Fruit fly (Drosophila melanogaster) whole organism, embryonic: ENCODE measurements around the gene KP78b.

ENCODE experiments used
- Awh ChIP-seq: fragments of 200-800 bp; sonication (Bioruptor generic); IDR thresholded peaks from 2 replicates; pipeline ENCODE4, ENCODE4 v1.3.6; 2022; ENCODE audit warnings: missing biosample characterization, missing genetic modification characterization
- BtbVII ChIP-seq: fragments of 200-800 bp; sonication (Bioruptor generic); optimal IDR thresholded peaks from 3 replicates; lab custom pipeline; 2017; ENCODE audit warnings: missing biosample characterization, mild to moderate bottlenecking, missing genetic modification characterization
- CG10267 ChIP-seq: fragments of 200-800 bp; sonication (Bioruptor generic); optimal IDR thresholded peaks from 2 replicates; lab custom pipeline; 2018; ENCODE audit warnings: missing biosample characterization, mild to moderate bottlenecking, missing genetic modification characterization, moderate library complexity
- CG12299 ChIP-seq: fragments of 200-800 bp; sonication (Bioruptor generic); optimal IDR thresholded peaks from 2 replicates; lab custom pipeline; 2018; ENCODE audit warnings: missing biosample characterization, mild to moderate bottlenecking, missing genetic modification characterization
- CG1233 ChIP-seq: fragments of 200-800 bp; sonication (Bioruptor generic); optimal IDR thresholded peaks from 4 replicates; lab custom pipeline; 2018; ENCODE audit warnings: missing biosample characterization, mild to moderate bottlenecking, missing genetic modification characterization
- CG12942 ChIP-seq: fragments of 200-800 bp; sonication (Bioruptor generic); optimal IDR thresholded peaks from 3 replicates; lab custom pipeline; 2016; ENCODE audit warnings: missing biosample characterization, missing genetic modification characterization
- CG13296 ChIP-seq: fragments of 200-800 bp; sonication (Bioruptor generic); optimal IDR thresholded peaks from 3 replicates; lab custom pipeline; 2018; ENCODE audit warnings: missing biosample characterization, mild to moderate bottlenecking, missing genetic modification characterization
- CG14441 ChIP-seq: fragments of 200-800 bp; sonication (Bioruptor generic); IDR thresholded peaks from 2 replicates; pipeline ENCODE4 v1.3.6; 2022; ENCODE audit warnings: missing biosample characterization, missing genetic modification characterization
- CG14710 ChIP-seq: fragments of 200-800 bp; sonication (Bioruptor generic); optimal IDR thresholded peaks from 3 replicates; lab custom pipeline; 2019; ENCODE audit warnings: missing biosample characterization, mild to moderate bottlenecking, missing genetic modification characterization, moderate library complexity
- CG15269 ChIP-seq: fragments of 200-800 bp; sonication (Bioruptor generic); optimal IDR thresholded peaks from 2 replicates; lab custom pipeline; 2018; ENCODE audit warnings: missing biosample characterization, mild to moderate bottlenecking, missing genetic modification characterization, moderate library complexity
- CG1529 ChIP-seq: fragments of 200-800 bp; sonication (Bioruptor generic); optimal IDR thresholded peaks from 3 replicates; lab custom pipeline; 2018; ENCODE audit warnings: missing biosample characterization, missing genetic modification characterization
- CG15696 ChIP-seq: fragments of 200-800 bp; sonication (Bioruptor generic); optimal IDR thresholded peaks from 2 replicates; lab custom pipeline; 2019; ENCODE audit warnings: missing biosample characterization, mild to moderate bottlenecking, missing genetic modification characterization, moderate library complexity
- CG16813 ChIP-seq: fragments of 200-800 bp; sonication (Bioruptor generic); IDR thresholded peaks from 3 replicates; pipeline ENCODE4 v1.3.6; 2022; ENCODE audit warnings: missing biosample characterization, missing genetic modification characterization; ENCODE audit not compliant: partially characterized antibody
- CG16815 ChIP-seq: fragments of 200-800 bp; sonication (Bioruptor generic); optimal IDR thresholded peaks from 3 replicates; lab custom pipeline; 2017; ENCODE audit warnings: missing biosample characterization, mild to moderate bottlenecking, missing genetic modification characterization
- CG1792 ChIP-seq: fragments of 200-800 bp; sonication (Bioruptor generic); optimal IDR thresholded peaks from 2 replicates; lab custom pipeline; 2016; ENCODE audit warnings: missing biosample characterization, missing genetic modification characterization
- CG2129 ChIP-seq: fragments of 200-800 bp; sonication (Bioruptor generic); IDR thresholded peaks from 2 replicates; pipeline ENCODE4 v1.3.6; 2022; ENCODE audit warnings: missing biosample characterization, missing genetic modification characterization; ENCODE audit not compliant: partially characterized antibody
- CG31365 ChIP-seq: fragments of 200-800 bp; sonication (Bioruptor generic); optimal IDR thresholded peaks from 2 replicates; lab custom pipeline; 2018; ENCODE audit warnings: missing biosample characterization, mild to moderate bottlenecking, missing genetic modification characterization
- CG4360 ChIP-seq: fragments of 200-800 bp; sonication (Bioruptor generic); IDR thresholded peaks from 2 replicates; pipeline ENCODE4 v1.3.6; 2022; ENCODE audit warnings: missing biosample characterization, missing genetic modification characterization
- CG5245 ChIP-seq: fragments of 200-800 bp; sonication (Bioruptor generic); optimal IDR thresholded peaks from 3 replicates; lab custom pipeline; 2016; ENCODE audit warnings: missing biosample characterization, missing genetic modification characterization
- CG5953 ChIP-seq: fragments of 200-800 bp; sonication (Bioruptor generic); IDR thresholded peaks from 2 replicates; pipeline ENCODE4 v1.3.6; 2022; ENCODE audit warnings: missing biosample characterization, missing genetic modification characterization
- CG6854 ChIP-seq: fragments of 200-800 bp; sonication (Bioruptor generic); optimal IDR thresholded peaks from 3 replicates; lab custom pipeline; 2017; ENCODE audit warnings: missing biosample characterization, mild to moderate bottlenecking, missing genetic modification characterization
- CG8944 ChIP-seq: fragments of 200-800 bp; sonication (Bioruptor generic); optimal IDR thresholded peaks from 3 replicates; lab custom pipeline; 2016; ENCODE audit warnings: missing biosample characterization, missing genetic modification characterization
- Dip2 ChIP-seq: fragments of 200-800 bp; sonication (Bioruptor generic); IDR thresholded peaks from 2 replicates; pipeline ENCODE4 v1.3.6; 2022; ENCODE audit warnings: missing biosample characterization, missing genetic modification characterization
- Ets97D ChIP-seq: fragments of 200-800 bp; sonication (Bioruptor generic); optimal IDR thresholded peaks from 3 replicates; lab custom pipeline; 2016; ENCODE audit warnings: missing biosample characterization, missing genetic modification characterization
- Fer3 ChIP-seq: fragments of 200-800 bp; sonication (Bioruptor generic); optimal IDR thresholded peaks from 2 replicates; lab custom pipeline; 2018; ENCODE audit warnings: missing biosample characterization, mild to moderate bottlenecking, missing genetic modification characterization, moderate library complexity
- H2.0 ChIP-seq: fragments of 200-800 bp; sonication (Bioruptor generic); IDR thresholded peaks from 2 replicates; pipeline ENCODE4 v1.3.6; 2022; ENCODE audit warnings: missing biosample characterization, missing genetic modification characterization
- HLH4C ChIP-seq: fragments of 200-800 bp; sonication (Bioruptor generic); IDR thresholded peaks from 3 replicates; pipeline ENCODE4 v1.3.6; 2022; ENCODE audit warnings: missing biosample characterization, missing genetic modification characterization; ENCODE audit not compliant: partially characterized antibody
- HmgZ ChIP-seq: fragments of 200-800 bp; sonication (Bioruptor generic); optimal IDR thresholded peaks from 2 replicates; lab custom pipeline; 2018; ENCODE audit warnings: missing biosample characterization, mild to moderate bottlenecking, missing genetic modification characterization
- Hr51 ChIP-seq, 2 experiments: fragments of 200-800 bp; sonication (Bioruptor generic); optimal IDR thresholded peaks; 2 replicates in 1 of 2; 3 replicates in 1 of 2; lab custom pipeline; 2016 to 2018; ENCODE audit warnings: missing biosample characterization in 2 of 2, missing genetic modification characterization in 2 of 2, mild to moderate bottlenecking in 1 of 2, moderate library complexity in 1 of 2
- Hsf ChIP-seq: fragments of 200-800 bp; sonication (Bioruptor generic); optimal IDR thresholded peaks from 3 replicates; lab custom pipeline; 2016; ENCODE audit warnings: missing biosample characterization, missing genetic modification characterization
- Mes4 ChIP-seq: fragments of 200-800 bp; sonication (Bioruptor generic); optimal IDR thresholded peaks from 2 replicates; lab custom pipeline; 2016; ENCODE audit warnings: missing biosample characterization, missing genetic modification characterization
- Mrtf ChIP-seq: fragments of 200-800 bp; sonication (Bioruptor generic); IDR thresholded peaks from 3 replicates; pipeline ENCODE4 v1.3.6; 2022; ENCODE audit warnings: missing biosample characterization, missing genetic modification characterization
- Neu2 ChIP-seq: fragments of 200-800 bp; sonication (Bioruptor generic); optimal IDR thresholded peaks from 3 replicates; lab custom pipeline; 2016; ENCODE audit warnings: missing biosample characterization, missing genetic modification characterization, borderline replicate concordance
- Poxn ChIP-seq: fragments of 200-800 bp; sonication (Bioruptor generic); IDR thresholded peaks from 2 replicates; pipeline ENCODE4 v1.3.6; 2022; ENCODE audit warnings: missing biosample characterization, missing genetic modification characterization
- Side ChIP-seq: fragments of 200-800 bp; sonication (Bioruptor generic); optimal IDR thresholded peaks from 2 replicates; lab custom pipeline; 2016; ENCODE audit warnings: missing biosample characterization, missing genetic modification characterization
- Sin3A ChIP-seq: fragments of >200 bp; optimal IDR thresholded peaks from 2 replicates; lab custom pipeline; 2018
- bbx ChIP-seq: fragments of 200-800 bp; sonication (Bioruptor generic); IDR thresholded peaks from 2 replicates; pipeline ENCODE4 v1.3.6; 2022; ENCODE audit warnings: missing biosample characterization, missing genetic modification characterization; ENCODE audit not compliant: partially characterized antibody
- bcd ChIP-seq: fragments of 200-800 bp; sonication (Bioruptor generic); optimal IDR thresholded peaks from 2 replicates; lab custom pipeline; 2017; ENCODE audit warnings: missing biosample characterization, mild to moderate bottlenecking, missing genetic modification characterization
- ci ChIP-seq: fragments of 200-800 bp; sonication (Bioruptor generic); IDR thresholded peaks from 3 replicates; pipeline ENCODE4 v1.3.6; 2022; ENCODE audit warnings: missing biosample characterization, missing genetic modification characterization
- dmrt99B ChIP-seq: fragments of 200-800 bp; sonication (Bioruptor generic); optimal IDR thresholded peaks from 2 replicates; lab custom pipeline; 2018; ENCODE audit warnings: missing biosample characterization, mild to moderate bottlenecking, missing genetic modification characterization, moderate library complexity
- gcm2 ChIP-seq: fragments of 200-800 bp; sonication (Bioruptor generic); optimal IDR thresholded peaks from 2 replicates; lab custom pipeline; 2016; ENCODE audit warnings: missing biosample characterization, missing genetic modification characterization
- gfzf ChIP-seq: fragments of 200-800 bp; sonication (Bioruptor generic); optimal IDR thresholded peaks from 2 replicates; lab custom pipeline; 2016; ENCODE audit warnings: missing biosample characterization, mild to moderate bottlenecking, missing genetic modification characterization, moderate library complexity
- h ChIP-seq: fragments of >200 bp; optimal IDR thresholded peaks from 2 replicates; lab custom pipeline; 2017
- knrl ChIP-seq: fragments of 200-800 bp; sonication (Bioruptor generic); IDR thresholded peaks from 3 replicates; pipeline ENCODE4 v1.3.6; 2022; ENCODE audit warnings: missing biosample characterization, missing genetic modification characterization; ENCODE audit not compliant: partially characterized antibody
- nerfin-2 ChIP-seq: fragments of 200-800 bp; sonication (Bioruptor generic); IDR thresholded peaks from 2 replicates; pipeline ENCODE4 v1.3.6; 2022; ENCODE audit warnings: missing biosample characterization, missing genetic modification characterization; ENCODE audit not compliant: partially characterized antibody
- onecut ChIP-seq: fragments of 200-800 bp; sonication (Bioruptor generic); IDR thresholded peaks from 2 replicates; pipeline ENCODE4 v1.3.6; 2022; ENCODE audit warnings: missing biosample characterization, missing genetic modification characterization
- row ChIP-seq: fragments of 200-800 bp; sonication (Bioruptor generic); IDR thresholded peaks from 3 replicates; pipeline ENCODE4 v1.3.6; 2022; ENCODE audit warnings: missing biosample characterization, missing genetic modification characterization
- sens-2 ChIP-seq: fragments of 200-800 bp; sonication (Bioruptor generic); IDR thresholded peaks from 2 replicates; pipeline ENCODE4 v1.3.6; 2022; ENCODE audit warnings: missing biosample characterization, missing genetic modification characterization
- tgo ChIP-seq: fragments of 200-800 bp; sonication (Bioruptor generic); IDR thresholded peaks from 3 replicates; pipeline ENCODE4 v1.3.6; 2022; ENCODE audit warnings: missing biosample characterization, missing genetic modification characterization
- wor ChIP-seq: fragments of 200-800 bp; sonication (Bioruptor generic); IDR thresholded peaks from 2 replicates; pipeline ENCODE4 v1.3.6; 2022; ENCODE audit warnings: missing biosample characterization, missing genetic modification characterization
- yki ChIP-seq: fragments of >200 bp; optimal IDR thresholded peaks from 3 replicates; lab custom pipeline; 2018

The KP78b gene

DNA sequence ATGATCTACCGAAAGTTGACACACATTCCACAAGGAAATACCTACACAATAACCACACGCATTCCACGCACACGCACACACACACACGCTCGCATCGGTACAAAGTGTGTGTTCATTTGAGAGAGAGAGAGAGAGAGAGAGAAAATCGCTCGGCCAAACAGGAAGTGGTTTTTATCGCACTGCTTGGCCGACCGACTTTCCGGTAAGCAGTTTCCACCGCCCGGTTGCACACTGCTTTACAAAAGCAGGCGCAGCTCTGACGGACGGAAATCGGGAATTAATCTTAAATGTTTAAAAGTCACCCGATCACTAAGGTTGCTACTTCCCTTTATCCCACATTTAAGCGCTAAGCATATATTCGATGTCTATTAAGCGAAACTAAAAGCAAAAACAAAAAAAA lies 39.9 kb upstream of the KP78b start (continued):
- peak; percentile 83 for TF ChIP-seq sens-2 (GFP tag; lab: Robert Waterston, UW)
- no peak for TF ChIP-seq CG1792 (GFP tag; lab: Kevin White, UChicago)
- no peak for TF ChIP-seq nerfin-2 (GFP tag; lab: Robert Waterston, UW)
- peak; percentile 80 for TF ChIP-seq bcd (GFP tag; lab: Kevin White, UChicago)
- no peak for TF ChIP-seq HLH4C
- TF ChIP-seq Mrtf (GFP tag; lab: Robert Waterston, UW), result peak; percentile 62; the same call in 2 of the 3 replicates
- peak; percentile 20 for TF ChIP-seq CG12299 (tag; lab: Kevin White, UChicago)
- TF ChIP-seq Fer3, result no peak
- TF ChIP-seq CG12942, result peak; percentile 21
- peak; percentile 65 for TF ChIP-seq CG14710
- peak; percentile 72 for TF ChIP-seq Side
- no peak; the same call in none of the 2 replicates for TF ChIP-seq Awh (GFP tag; lab: Robert Waterston, UW)
- TF ChIP-seq CG8944 (GFP tag; lab: Kevin White, UChicago), result peak; percentile 19
- no peak for TF ChIP-seq CG2129 (GFP tag; lab: Robert Waterston, UW)
- TF ChIP-seq dmrt99B (tag; lab: Kevin White, UChicago), result no peak
- TF ChIP-seq tgo, result peak; percentile 37; the same call in 1 of the 3 replicates
- TF ChIP-seq gcm2 (GFP tag; lab: Kevin White, UChicago), result no peak
- peak; percentile 40; the same call in 1 of the 2 replicates for TF ChIP-seq CG5953 (GFP tag; lab: Robert Waterston, UW)
- no peak for TF ChIP-seq Dip2
- TF ChIP-seq CG14441 (GFP tag; lab: Robert Waterston, UW), result no peak; the same call in 1 of the 2 replicates
- TF ChIP-seq CG4360, result peak; percentile 34; the same call in 1 of the 2 replicates
- peak; percentile 61 for TF ChIP-seq Neu2 (GFP tag; lab: Kevin White, UChicago)
- TF ChIP-seq knrl (GFP tag; lab: Robert Waterston, UW), result no peak
- no peak for TF ChIP-seq bbx (GFP tag; lab: Robert Waterston, UW)
- TF ChIP-seq gfzf (GFP tag; lab: Kevin White, UChicago), result no peak
- TF ChIP-seq CG5245 (GFP tag; lab: Kevin White, UChicago), result peak; percentile 47
- no peak for TF ChIP-seq Poxn
- peak in 1 of 2 experiments; percentile 33 for TF ChIP-seq Hr51 (GFP tag; optimal IDR thresholded peaks at IDR 0.05; lab: Kevin White, UChicago)
- peak; percentile 82 for TF ChIP-seq Mes4 (GFP tag; lab: Kevin White, UChicago)
- peak; percentile 88 for TF ChIP-seq CG1233 (GFP tag; lab: Kevin White, UChicago)
- no peak for TF ChIP-seq yki (lab: Kevin White, UChicago)
- TF ChIP-seq wor, result no peak
- peak; percentile 63 for TF ChIP-seq Hsf
- peak; percentile 76 for TF ChIP-seq CG16815 (GFP tag; lab: Kevin White, UChicago)
- no peak for TF ChIP-seq Sin3A (lab: Kevin White, UChicago)
- peak; percentile 68 for TF ChIP-seq CG15696 (tag; lab: Kevin White, UChicago)
- peak; percentile 57 for TF ChIP-seq H2.0 (GFP tag; lab: Robert Waterston, UW)
- peak; percentile 98 for TF ChIP-seq Ets97D (GFP tag; lab: Kevin White, UChicago)
- no peak for TF ChIP-seq row (GFP tag; lab: Robert Waterston, UW)
- peak; percentile 92 for TF ChIP-seq ci (GFP tag; lab: Robert Waterston, UW)
- no peak for TF ChIP-seq CG16813 (GFP tag; lab: Robert Waterston, UW)
- peak; percentile 24 for TF ChIP-seq BtbVII (GFP tag; lab: Kevin White, UChicago)
- TF ChIP-seq h (lab: Kevin White, UChicago), result no peak
- peak; percentile 96 for TF ChIP-seq CG31365 (tag; lab: Kevin White, UChicago)
- peak; percentile 71 for TF ChIP-seq CG1529
- TF ChIP-seq CG13296 (GFP tag; lab: Kevin White, UChicago), result no peak
- TF ChIP-seq CG15269 (tag; lab: Kevin White, UChicago), result no peak
- TF ChIP-seq HmgZ (tag; lab: Kevin White, UChicago), result peak; percentile 7
- peak; percentile 56 for TF ChIP-seq CG6854
- TF ChIP-seq CG10267, result peak; percentile 50
- TF ChIP-seq onecut (GFP tag; lab: Robert Waterston, UW), result peak; percentile 86
